Worm (Caenorhabditis elegans): ENCODE results near the gene nhr-243.

Gene nhr-243

DNA sequence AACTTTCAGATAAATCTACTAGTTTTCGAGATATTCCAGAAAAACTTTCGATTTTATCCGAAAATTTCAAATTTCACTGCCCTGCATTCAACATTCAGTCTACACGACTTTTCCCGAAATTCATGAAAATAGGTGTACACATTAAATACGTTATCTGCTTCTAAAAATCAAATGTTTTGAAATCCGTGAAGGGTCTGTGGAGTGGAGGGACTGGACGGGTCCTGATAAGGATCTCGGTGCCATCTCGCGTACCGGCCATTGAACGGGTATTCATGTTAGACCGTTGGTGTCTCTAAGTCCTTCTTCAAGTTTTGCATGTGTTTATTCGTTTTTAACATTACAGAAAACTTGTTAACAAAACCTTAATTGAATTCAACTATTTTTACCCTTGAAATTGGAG lies 7.2 kb upstream of the nhr-243 start:
- TF ChIP-seq lin-13 (GFP tag; optimal IDR thresholded peaks at IDR 0.05) (no peak), blmp-1 (tag; optimal IDR thresholded peaks at IDR 0.05) (peak; percentile 55), unc-62 (GFP tag; optimal IDR thresholded peaks at IDR 0.05) (no peak), rnt-1 (tag; optimal IDR thresholded peaks at IDR 0.05) (no peak), fos-1 (tag; optimal IDR thresholded peaks at IDR 0.05) (no peak)

DNA sequence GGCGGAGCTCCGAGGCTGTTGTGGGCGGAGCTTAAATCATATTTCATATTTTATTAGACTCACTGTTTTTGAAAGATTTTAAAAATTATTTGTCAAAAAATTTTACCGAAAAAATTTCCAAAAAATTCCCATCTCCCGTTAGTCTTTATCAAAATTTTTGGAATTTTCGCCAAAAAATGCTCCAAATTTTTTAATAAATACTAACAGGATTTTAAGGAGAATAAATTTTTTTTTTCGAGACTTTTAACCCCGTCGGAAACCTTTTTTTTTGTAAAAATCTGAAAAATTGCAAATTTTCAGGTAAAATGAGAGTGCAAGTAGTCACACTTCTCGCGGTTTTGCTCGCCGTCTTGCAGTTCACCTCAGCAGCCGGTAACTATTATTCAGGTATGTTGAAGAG lies 3.1 kb upstream of the nhr-243 start, which contains the start of gene mihp-2:
Gene mihp-2 (plus strand): TSS at position 301 of the 400 bp plus-strand sequence.
- TF ChIP-seq nhr-71 (tag; optimal IDR thresholded peaks at IDR 0.05) = no peak
- no peak for TF ChIP-seq mef-2 (tag; optimal IDR thresholded peaks at IDR 0.05)
- no peak for TF ChIP-seq nhr-84 (tag; optimal IDR thresholded peaks at IDR 0.05)
- TF ChIP-seq tbx-2 (tag; optimal IDR thresholded peaks at IDR 0.05) = no peak
- TF ChIP-seq C34B4.2 (tag; optimal IDR thresholded peaks at IDR 0.05) = no peak
- no peak for TF ChIP-seq hlh-17 (GFP tag; optimal IDR thresholded peaks at IDR 0.05; ENCODE audit: borderline replicate concordance)
- no peak for TF ChIP-seq nhr-77 (tag; optimal IDR thresholded peaks at IDR 0.05)
- TF ChIP-seq fkh-4 (tag; optimal IDR thresholded peaks at IDR 0.05; ENCODE audit: borderline replicate concordance) = no peak
- TF ChIP-seq nhr-85 (tag) = no peak
- no peak for TF ChIP-seq hlh-4 (tag; optimal IDR thresholded peaks at IDR 0.05)
- TF ChIP-seq unc-30 (tag; optimal IDR thresholded peaks at IDR 0.05) = no peak
- no peak for TF ChIP-seq tlp-1 (tag; optimal IDR thresholded peaks at IDR 0.05)

- TF ChIP-seq F16B12.6 (tag; optimal IDR thresholded peaks at IDR 0.05) (no peak), egl-13 (tag; optimal IDR thresholded peaks at IDR 0.05) (no peak), lsy-2 (tag; optimal IDR thresholded peaks at IDR 0.05) (peak; percentile 4 to 18), ama-1 (optimal IDR thresholded peaks at IDR 0.05) (no peak), ztf-11 (tag; optimal IDR thresholded peaks at IDR 0.05) (no peak), blmp-1 (tag; optimal IDR thresholded peaks at IDR 0.05) (no peak), efl-1 (optimal IDR thresholded peaks at IDR 0.05) (peak; percentile 17 to 31), efl-1 (GFP tag; optimal IDR thresholded peaks at IDR 0.05 in 1 of 2) (peak in 1 of 2 experiments; percentile 79), lin-39 (tag; optimal IDR thresholded peaks at IDR 0.05) (no peak), swsn-7 (tag; optimal IDR thresholded peaks at IDR 0.05) (no peak), nhr-90 (tag; optimal IDR thresholded peaks at IDR 0.05; ENCODE audit: poor library complexity) (peak; percentile 22), dpl-1 (GFP tag; optimal IDR thresholded peaks at IDR 0.05) (peak in 1 of 3 experiments; percentile 0), skn-1 (tag; optimal IDR thresholded peaks at IDR 0.05) (peak; percentile 10), zip-4 (GFP tag; optimal IDR thresholded peaks at IDR 0.05) (peak; percentile 93), dsc-1 (tag; optimal IDR thresholded peaks at IDR 0.05) (no peak), hlh-17 (GFP tag; optimal IDR thresholded peaks at IDR 0.05; ENCODE audit: borderline replicate concordance) (no peak), elt-3 (tag; optimal IDR thresholded peaks at IDR 0.05) (no peak), nhr-84 (tag; optimal IDR thresholded peaks at IDR 0.05) (no peak), xbp-1 (tag; optimal IDR thresholded peaks at IDR 0.05) (no peak), irx-1 (tag; optimal IDR thresholded peaks at IDR 0.05) (no peak), nhr-19 (GFP tag; conservative IDR thresholded peaks at IDR 0.05) (no peak), lin-14 (GFP tag; optimal IDR thresholded peaks at IDR 0.05) (no peak), lin-35 (GFP tag; optimal IDR thresholded peaks at IDR 0.05) (peak in 1 of 2 experiments; percentile 42), hlh-4 (tag; optimal IDR thresholded peaks at IDR 0.05) (no peak), pqm-1 (tag; optimal IDR thresholded peaks at IDR 0.05) (no peak), mep-1 (tag; optimal IDR thresholded peaks at IDR 0.05) (no peak), fos-1 (tag; optimal IDR thresholded peaks at IDR 0.05) (no peak), snu-23 (GFP tag; optimal IDR thresholded peaks at IDR 0.05) (peak; percentile 42), nhr-20 (tag; optimal IDR thresholded peaks at IDR 0.05) (peak; percentile 95), elt-2 (tag; optimal IDR thresholded peaks at IDR 0.05) (peak; percentile 37), nhr-85 (tag) (no peak), nhr-237 (tag; optimal IDR thresholded peaks at IDR 0.05) (no peak), efl-3 (GFP tag; optimal IDR thresholded peaks at IDR 0.05) (no peak), vab-15 (tag; optimal IDR thresholded peaks at IDR 0.05) (no peak), ets-5 (GFP tag; IDR thresholded peaks at IDR 0.05) (no peak), nhr-71 (tag; optimal IDR thresholded peaks at IDR 0.05) (peak; percentile 21), pag-3 (tag; optimal IDR thresholded peaks at IDR 0.05; ENCODE audit: borderline replicate concordance, insufficient read depth) (no peak)
Measured at ce11 chrV:18901530-18901929, 1.2 kb upstream of the nhr-243 start.
